Fruit fly (Drosophila melanogaster): ENCODE data around the gene Tnpo.

DNA sequence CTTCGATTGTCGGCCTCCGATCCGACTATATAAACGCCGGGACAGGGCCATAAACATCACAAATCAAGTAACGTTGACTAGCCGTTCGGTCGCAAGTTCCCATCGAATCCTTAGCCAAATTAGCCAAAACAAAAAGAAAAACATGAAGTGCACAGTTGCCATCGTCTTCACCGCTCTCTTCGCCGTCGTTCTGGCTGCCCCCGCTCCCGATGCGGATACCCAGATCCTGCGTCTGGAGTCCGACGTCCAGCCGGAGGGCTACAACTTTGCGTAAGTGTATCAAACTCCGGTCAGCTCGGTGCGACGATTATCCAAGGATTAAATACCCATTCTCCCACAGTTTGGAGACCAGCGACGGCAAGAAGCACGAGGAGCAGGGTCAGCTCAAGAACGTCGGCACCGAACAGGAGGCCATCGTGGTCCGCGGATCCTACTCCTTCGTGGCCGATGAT lies 48.5 kb upstream of the Tnpo start, which contains the start of gene Lcp65Ac:
- no peak for TF ChIP-seq Pif1B (GFP tag; optimal IDR thresholded peaks at IDR 0.05)
- TF ChIP-seq CG32121 (GFP tag; IDR thresholded peaks at IDR 0.05), result no peak
- TF ChIP-seq EcR (GFP tag; optimal IDR thresholded peaks at IDR 0.05), result no peak
- no peak for TF ChIP-seq CG9948 (tag; optimal IDR thresholded peaks at IDR 0.05)
- no peak for TF ChIP-seq rn (GFP tag; IDR thresholded peaks at IDR 0.05)
- TF ChIP-seq fd96Ca (GFP tag; IDR thresholded peaks at IDR 0.05), result no peak
- TF ChIP-seq Ets98B (GFP tag; IDR thresholded peaks at IDR 0.05), result no peak

Data from whole organism, pupa.